Fruit fly (Drosophila melanogaster): Measurements from ENCODE around the gene CG11694.

Gene CG11694

DNA sequence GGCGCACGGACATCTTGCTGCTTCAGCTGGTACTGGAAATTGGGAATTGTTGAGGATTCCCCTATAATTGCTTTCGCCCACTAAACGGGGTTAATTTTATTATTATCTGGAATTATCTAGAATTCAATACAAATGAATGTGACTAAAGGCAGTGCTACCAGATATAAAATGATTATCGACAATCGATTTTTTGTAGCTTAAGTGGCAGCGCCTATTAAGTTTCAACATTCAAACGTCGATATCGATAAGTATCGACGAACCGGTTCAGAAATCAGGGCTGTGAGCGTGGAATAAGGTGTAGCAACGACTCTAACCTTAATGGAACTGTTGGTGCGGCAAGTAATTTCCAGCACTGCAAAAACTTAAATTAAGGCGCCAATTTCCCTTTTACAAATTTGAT is 6.8 kb downstream of the CG11694 start, which contains the start of gene Sgt1 (continued):
- no peak for TF ChIP-seq dati (GFP tag; IDR thresholded peaks at IDR 0.05)
- TF ChIP-seq HLHmδ (GFP tag; optimal IDR thresholded peaks at IDR 0.05): no peak
- TF ChIP-seq CG8281 (tag; optimal IDR thresholded peaks at IDR 0.05): no peak
- TF ChIP-seq CG11093 (GFP tag; IDR thresholded peaks at IDR 0.05): no peak
- no peak for TF ChIP-seq ase (GFP tag; IDR thresholded peaks at IDR 0.05)
- TF ChIP-seq CG14441 (GFP tag; IDR thresholded peaks at IDR 0.05): no peak
- TF ChIP-seq tin (GFP tag; optimal IDR thresholded peaks at IDR 0.05): peak; percentile 23
- peak; percentile 73 for TF ChIP-seq exex (tag; optimal IDR thresholded peaks at IDR 0.05)
- TF ChIP-seq CG2116 (GFP tag; optimal IDR thresholded peaks at IDR 0.05): peak; percentile 84
- peak; percentile 60 for TF ChIP-seq Hsf (GFP tag; optimal IDR thresholded peaks at IDR 0.05)
- no peak for TF ChIP-seq CG4404 (GFP tag; IDR thresholded peaks at IDR 0.05)
- no peak for TF ChIP-seq CG11085 (GFP tag; IDR thresholded peaks at IDR 0.05)
- no peak for TF ChIP-seq CG1529 (GFP tag; optimal IDR thresholded peaks at IDR 0.05)
- TF ChIP-seq CG3407 (GFP tag; optimal IDR thresholded peaks at IDR 0.05): no peak
- TF ChIP-seq unc-4 (GFP tag; IDR thresholded peaks at IDR 0.05; ENCODE audit: partially characterized antibody): peak; percentile 78
- no peak for TF ChIP-seq Spps (tag; optimal IDR thresholded peaks at IDR 0.05)
- TF ChIP-seq D19A (tag; optimal IDR thresholded peaks at IDR 0.05): no peak
- no peak for TF ChIP-seq CG6654 (GFP tag; optimal IDR thresholded peaks at IDR 0.05)
- TF ChIP-seq wor (GFP tag; IDR thresholded peaks at IDR 0.05): no peak
- no peak for TF ChIP-seq D (optimal IDR thresholded peaks at IDR 0.05)
- TF ChIP-seq D (GFP tag; optimal IDR thresholded peaks at IDR 0.05): no peak
- TF ChIP-seq CG5245 (GFP tag; optimal IDR thresholded peaks at IDR 0.05): peak; percentile 44
- no peak for TF ChIP-seq CG1233 (GFP tag; optimal IDR thresholded peaks at IDR 0.05)
- no peak for TF ChIP-seq CG18476 (GFP tag; optimal IDR thresholded peaks at IDR 0.05)
- no peak for TF ChIP-seq pfk (GFP tag; optimal IDR thresholded peaks at IDR 0.05)
- TF ChIP-seq slp2 (GFP tag; optimal IDR thresholded peaks at IDR 0.05): no peak
- peak in 1 of 2 experiments; percentile 37 for TF ChIP-seq Pdp1 (GFP tag; optimal IDR thresholded peaks at IDR 0.05)
- TF ChIP-seq Aef1 (GFP tag; IDR thresholded peaks at IDR 0.05): 0 out of 3 replicates have a peak, but pooled peaks have one; percentile 25
- TF ChIP-seq croc (GFP tag; conservative IDR thresholded peaks at IDR 0.05): no peak
- TF ChIP-seq pita (GFP tag; optimal IDR thresholded peaks at IDR 0.05): peak; percentile 85
- peak; percentile 69 for TF ChIP-seq phol (tag; optimal IDR thresholded peaks at IDR 0.05)
- TF ChIP-seq row (GFP tag; IDR thresholded peaks at IDR 0.05): peak; percentile 41; the same call in 2 of the 3 replicates
- TF ChIP-seq Hmr (GFP tag; optimal IDR thresholded peaks at IDR 0.05): peak; percentile 77
- TF ChIP-seq CG18764 (GFP tag; optimal IDR thresholded peaks at IDR 0.05): no peak
- TF ChIP-seq ac (GFP tag; optimal IDR thresholded peaks at IDR 0.05): no peak
- peak; percentile 7 for TF ChIP-seq CG8924 (tag; optimal IDR thresholded peaks at IDR 0.05)

DNA sequence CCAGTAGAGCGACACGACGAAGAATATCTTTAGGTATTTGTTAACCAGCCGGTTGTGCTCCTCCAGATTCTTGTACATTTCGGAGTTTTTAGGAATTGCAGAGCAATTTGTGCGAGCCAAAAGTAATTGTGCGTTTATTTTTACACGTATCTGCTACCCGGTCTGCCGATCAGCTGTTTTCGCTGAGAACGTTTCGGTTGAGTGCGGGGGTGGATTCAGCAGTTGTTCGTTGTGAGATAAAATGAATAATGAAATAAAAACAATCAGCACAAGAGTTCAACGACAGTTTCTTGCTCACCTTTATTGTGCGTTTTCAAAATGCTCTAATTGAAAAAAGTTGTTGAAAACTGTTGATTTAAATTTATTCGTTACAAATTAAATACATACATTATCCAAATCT is 8.1 kb downstream of the CG11694 start, which contains the start of gene nac:
nac (minus strand) TSS at position 176 of the 400 bp plus-strand sequence.
- TF ChIP-seq hkb (optimal IDR thresholded peaks at IDR 0.05) (peak; percentile 97), hkb (GFP tag; IDR thresholded peaks at IDR 0.05) (no peak), eyg (GFP tag; optimal IDR thresholded peaks at IDR 0.05) (no peak), seq (GFP tag; IDR thresholded peaks at IDR 0.05) (no peak), Meics (GFP tag; optimal IDR thresholded peaks at IDR 0.05) (peak; percentile 10), mirr (GFP tag; optimal IDR thresholded peaks at IDR 0.05) (no peak), caup (GFP tag; optimal IDR thresholded peaks at IDR 0.05; ENCODE audit: severe bottlenecking) (no peak), jing (GFP tag; optimal IDR thresholded peaks at IDR 0.05) (no peak), Dll (GFP tag; IDR thresholded peaks at IDR 0.05; ENCODE audit: partially characterized antibody) (0 out of 4 replicates have a peak, but pooled peaks have one; percentile 42), tap (tag; optimal IDR thresholded peaks at IDR 0.05) (no peak), NC2β (GFP tag; optimal IDR thresholded peaks at IDR 0.05) (no peak), vvl (GFP tag; IDR thresholded peaks at IDR 0.05) (no peak), CG7963 (GFP tag; IDR thresholded peaks at IDR 0.05; ENCODE audit: partially characterized antibody) (no peak), nom (GFP tag; optimal IDR thresholded peaks at IDR 0.05) (peak; percentile 6), D19A (tag; optimal IDR thresholded peaks at IDR 0.05) (peak; percentile 3), CG3995 (GFP tag; optimal IDR thresholded peaks at IDR 0.05) (no peak), Hr51 (GFP tag; optimal IDR thresholded peaks at IDR 0.05) (no peak), gsb (GFP tag; IDR thresholded peaks at IDR 0.05) (no peak)

Data from whole organism, embryonic.